Fruit fly (Drosophila melanogaster) whole organism, wandering third instar larva: Measurements from ENCODE around the gene mRpL4.

Experiments used
- CrebA ChIP-seq: fragments of 200-800 bp; sonication (Bioruptor generic); optimal IDR thresholded peaks from 2 replicates; lab custom pipeline; 2016; ENCODE audit warnings: missing biosample characterization, mild to moderate bottlenecking, missing genetic modification characterization, borderline replicate concordance
- Hr78 ChIP-seq: fragments of >200 bp; optimal IDR thresholded peaks from 2 replicates; lab custom pipeline; 2017; ENCODE audit warnings: missing biosample characterization, missing genetic modification characterization
- Hr83 ChIP-seq: fragments of 200-300 bp; sonication (Bioruptor generic); optimal IDR thresholded peaks from 2 replicates; lab custom pipeline; 2016; ENCODE audit warnings: missing biosample characterization, mild to moderate bottlenecking, missing genetic modification characterization, moderate library complexity; ENCODE audit not compliant: poor library complexity, severe bottlenecking
- Mio ChIP-seq: sonication (Bioruptor generic); optimal IDR thresholded peaks from 2 replicates; lab custom pipeline; 2016; ENCODE audit warnings: missing biosample characterization, missing genetic modification characterization
- br ChIP-seq: fragments of 200-800 bp; sonication (Bioruptor generic); optimal IDR thresholded peaks from 2 replicates; lab custom pipeline; 2016; ENCODE audit warnings: missing biosample characterization, missing genetic modification characterization

DNA sequence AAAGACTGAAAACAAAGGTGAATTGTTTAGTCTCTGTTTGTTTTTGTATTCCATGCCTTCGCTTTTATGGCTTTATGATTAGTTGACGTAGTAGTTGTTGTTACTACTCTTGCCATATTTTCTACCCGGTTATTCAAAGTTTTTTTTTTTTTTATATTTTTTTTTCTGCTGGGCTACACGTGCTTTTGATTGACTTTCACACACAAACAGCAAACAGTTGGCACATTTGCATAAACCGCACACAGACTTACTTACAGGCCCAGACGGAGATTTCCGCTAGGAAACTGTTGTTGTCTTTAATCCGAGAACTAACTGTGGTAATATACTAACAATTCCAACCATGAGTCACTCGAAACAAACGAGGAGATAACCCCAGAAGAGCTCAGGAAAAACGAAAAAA, 13.1 kb downstream of the mRpL4 start:
- TF ChIP-seq br (GFP tag; lab: Kevin White, UChicago): no peak
- TF ChIP-seq Hr83 (GFP tag; lab: Kevin White, UChicago): no peak
- TF ChIP-seq CrebA (GFP tag; lab: Kevin White, UChicago): no peak
- TF ChIP-seq Mio (GFP tag; lab: Kevin White, UChicago): no peak
- no peak for TF ChIP-seq Hr78 (GFP tag; lab: Kevin White, UChicago)
